Fruit fly (Drosophila melanogaster) whole organism, prepupa: ENCODE measurements around the gene Pax.

Experiments
- Blimp-1 ChIP-seq: fragments of 200-800 bp; sonication (Bioruptor generic); optimal IDR thresholded peaks from 3 replicates; lab custom pipeline; 2017; ENCODE audit warnings: missing biosample characterization, missing genetic modification characterization, mild to moderate bottlenecking, moderate library complexity, missing genetic modification reagents
- CG11294 ChIP-seq: fragments of 200-800 bp; sonication (Bioruptor generic); IDR thresholded peaks from 2 replicates; pipeline ENCODE4 v1.3.6; 2022; ENCODE audit warnings: missing biosample characterization, missing genetic modification characterization
- CG6854 ChIP-seq: fragments of 200-800 bp; sonication (Bioruptor generic); optimal IDR thresholded peaks from 2 replicates; lab custom pipeline; 2017; ENCODE audit warnings: missing biosample characterization, mild to moderate bottlenecking, missing genetic modification characterization
- CG8119 ChIP-seq: fragments of 200-800 bp; sonication (Bioruptor generic); IDR thresholded peaks from 3 replicates; pipeline ENCODE4 v1.3.6; 2022; ENCODE audit warnings: missing biosample characterization, missing genetic modification characterization
- OdsH ChIP-seq: fragments of 200-800 bp; sonication (Bioruptor generic); optimal IDR thresholded peaks from 3 replicates; lab custom pipeline; 2016; ENCODE audit warnings: missing biosample characterization, missing genetic modification characterization
- fd85E ChIP-seq: fragments of 200-800 bp; sonication (Bioruptor generic); optimal IDR thresholded peaks from 3 replicates; lab custom pipeline; 2016; ENCODE audit warnings: missing biosample characterization, missing genetic modification characterization
- salr ChIP-seq, 2 experiments: fragments of 200-800 bp; sonication (Bioruptor generic); optimal IDR thresholded peaks; 3 replicates each; lab custom pipeline; 2016 to 2018; ENCODE audit warnings: missing biosample characterization in 2 of 2, missing genetic modification characterization in 2 of 2, mild to moderate bottlenecking in 1 of 2
- vri ChIP-seq: fragments of 200-800 bp; sonication (Bioruptor generic); optimal IDR thresholded peaks from 3 replicates; lab custom pipeline; 2016; ENCODE audit warnings: missing biosample characterization, mild to moderate bottlenecking, missing genetic modification characterization

DNA sequence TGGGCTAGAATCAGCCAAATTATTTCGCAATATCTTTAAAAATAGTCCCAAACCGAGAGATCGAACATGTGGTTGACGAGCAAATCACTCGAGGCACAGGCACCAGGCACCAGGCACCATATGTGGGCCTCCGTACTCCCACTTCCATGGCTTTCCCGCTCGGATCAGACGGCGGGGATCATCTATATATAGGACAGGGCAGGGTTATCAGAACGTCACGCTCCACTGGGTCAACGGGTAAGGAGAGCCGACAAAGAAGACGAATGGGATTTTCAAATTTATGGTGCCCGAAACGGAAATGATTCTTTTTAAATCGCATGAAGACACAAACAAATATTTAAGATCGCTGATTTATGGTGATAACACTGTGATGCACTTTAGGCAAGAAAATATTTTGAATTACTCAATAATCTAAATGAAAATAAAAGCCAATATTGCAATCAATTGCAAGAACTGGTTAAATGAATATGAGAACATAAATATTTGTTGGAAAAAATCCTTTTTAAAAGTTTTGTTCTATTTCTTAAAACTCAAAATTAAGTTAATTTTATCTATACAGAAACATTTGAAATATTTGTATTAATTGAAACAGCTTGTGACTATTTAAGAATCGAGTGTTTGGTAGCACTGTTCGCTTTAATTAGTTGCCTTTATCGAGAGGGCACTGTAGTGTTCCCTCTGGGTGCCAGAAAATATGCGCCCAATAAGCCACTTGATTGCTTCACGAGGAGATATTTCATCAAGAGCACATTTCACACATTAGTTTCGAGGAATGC is 13.1 kb downstream of the Pax start:
- no peak for TF ChIP-seq CG8119 (GFP tag; lab: Robert Waterston, UW)
- TF ChIP-seq Blimp-1 (GFP tag; lab: Kevin White, UChicago), result no peak
- no peak for TF ChIP-seq OdsH (GFP tag; lab: Kevin White, UChicago)
- no peak for TF ChIP-seq fd85E
- no peak for TF ChIP-seq CG11294 (GFP tag; lab: Robert Waterston, UW)
- no peak for TF ChIP-seq CG6854
- TF ChIP-seq vri (GFP tag; lab: Kevin White, UChicago), result no peak
- TF ChIP-seq salr (GFP tag; optimal IDR thresholded peaks at IDR 0.05; lab: Kevin White, UChicago), result no peak
